Fruit fly (Drosophila melanogaster) whole organism, prepupa: ENCODE results near the gene stg.

Experiments
- CG11762 ChIP-seq: fragments of 200-800 bp; sonication (Bioruptor generic); optimal IDR thresholded peaks from 3 replicates; lab custom pipeline; 2016; ENCODE audit warnings: missing biosample characterization, missing genetic modification characterization; ENCODE audit not compliant: insufficient read depth
- CG16779 ChIP-seq: fragments of 200-800 bp; sonication (Bioruptor generic); optimal IDR thresholded peaks from 3 replicates; lab custom pipeline; 2017; ENCODE audit warnings: missing biosample characterization, mild to moderate bottlenecking, missing genetic modification characterization
- CG4318 ChIP-seq: fragments of 200-800 bp; sonication (Bioruptor generic); optimal IDR thresholded peaks from 3 replicates; lab custom pipeline; 2017; ENCODE audit warnings: missing biosample characterization, mild to moderate bottlenecking, missing genetic modification characterization
- CG8119 ChIP-seq: fragments of 200-800 bp; sonication (Bioruptor generic); IDR thresholded peaks from 3 replicates; pipeline ENCODE4 v1.3.6; 2022; ENCODE audit warnings: missing biosample characterization, missing genetic modification characterization
- Eip75B ChIP-seq: fragments of 200-800 bp; sonication (Bioruptor generic); optimal IDR thresholded peaks from 3 replicates; lab custom pipeline; 2016; ENCODE audit warnings: missing biosample characterization, missing genetic modification characterization
- Hr4 ChIP-seq: fragments of 200-800 bp; sonication (Bioruptor generic); optimal IDR thresholded peaks from 3 replicates; lab custom pipeline; 2016; ENCODE audit warnings: missing biosample characterization, missing genetic modification characterization
- Lpt ChIP-seq: fragments of 200-800 bp; sonication (Bioruptor generic); optimal IDR thresholded peaks from 3 replicates; lab custom pipeline; 2016; ENCODE audit warnings: missing biosample characterization, missing genetic modification characterization
- svp ChIP-seq: fragments of 200-800 bp; sonication (Bioruptor generic); peaks from one replicate; lab custom pipeline; 2016; ENCODE audit warnings: missing biosample characterization, missing genetic modification characterization

DNA sequence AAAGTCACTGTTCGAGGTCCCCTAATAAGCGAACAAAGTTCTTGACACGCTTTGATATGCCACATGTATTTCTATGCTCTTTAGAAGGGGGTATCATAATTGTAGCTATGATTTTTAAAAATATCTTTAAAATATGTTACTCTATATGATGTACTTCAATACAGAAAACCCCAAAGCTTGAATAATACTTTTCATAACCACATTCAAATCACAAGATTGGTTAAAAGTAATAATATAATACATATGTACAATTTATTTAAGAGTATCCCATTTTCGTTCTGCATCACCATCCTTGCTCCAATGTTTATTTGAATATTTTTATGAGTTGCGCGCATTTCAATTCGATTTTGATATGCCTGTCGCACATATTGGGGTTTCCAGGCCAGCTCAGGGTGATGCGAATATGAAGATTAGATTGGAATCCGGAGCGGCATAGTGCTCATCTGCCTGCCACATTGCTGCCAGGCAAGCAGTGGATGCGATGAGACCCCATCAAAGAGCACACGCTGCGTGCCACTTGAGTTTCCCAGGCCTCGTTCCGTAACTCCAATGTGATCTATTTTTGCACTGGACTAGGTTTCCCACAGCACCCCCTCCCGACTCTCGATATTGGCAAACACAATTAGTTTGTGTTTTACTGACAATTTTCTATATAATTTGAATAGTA lies 4.0 kb upstream of the stg start:
- TF ChIP-seq Lpt (GFP tag; lab: Kevin White, UChicago) (no peak), Eip75B (no peak), svp (GFP tag; lab: Kevin White, UChicago) (peak; percentile 10), CG16779 (tag; lab: Kevin White, UChicago) (no peak), CG11762 (GFP tag; lab: Kevin White, UChicago) (no peak), CG4318 (GFP tag; lab: Kevin White, UChicago) (no peak), Hr4 (no peak), CG8119 (GFP tag; lab: Robert Waterston, UW) (no peak)
